Fruit fly (Drosophila melanogaster) whole organism, embryonic: ENCODE data around the gene Pvf2.

Source experiments
- Atf-2 ChIP-seq: fragments of 200-800 bp; sonication (Bioruptor generic); optimal IDR thresholded peaks from 2 replicates; lab custom pipeline; 2016; ENCODE audit warnings: missing biosample characterization, missing genetic modification characterization
- CG10267 ChIP-seq: fragments of 200-800 bp; sonication (Bioruptor generic); optimal IDR thresholded peaks from 2 replicates; lab custom pipeline; 2018; ENCODE audit warnings: missing biosample characterization, mild to moderate bottlenecking, missing genetic modification characterization, moderate library complexity
- CG12659 ChIP-seq: fragments of 200-800 bp; sonication (Bioruptor generic); optimal IDR thresholded peaks from 3 replicates; lab custom pipeline; 2017; ENCODE audit warnings: mild to moderate bottlenecking, missing biosample characterization, missing genetic modification reagents, missing genetic modification characterization
- CG13123 ChIP-seq: fragments of 200-800 bp; sonication (Bioruptor generic); optimal IDR thresholded peaks from 2 replicates; lab custom pipeline; 2016; ENCODE audit warnings: missing biosample characterization, missing genetic modification characterization
- CG13894 ChIP-seq: fragments of 200-800 bp; sonication (Bioruptor generic); optimal IDR thresholded peaks from 3 replicates; lab custom pipeline; 2018; ENCODE audit warnings: missing biosample characterization, mild to moderate bottlenecking, missing genetic modification characterization, moderate library complexity
- CG15479 ChIP-seq: fragments of 200-800 bp; sonication (Bioruptor generic); optimal IDR thresholded peaks from 3 replicates; lab custom pipeline; 2019; ENCODE audit warnings: missing biosample characterization, mild to moderate bottlenecking, missing genetic modification characterization, moderate library complexity
- CG16863 ChIP-seq: fragments of 200-800 bp; sonication (Bioruptor generic); optimal IDR thresholded peaks from 3 replicates; lab custom pipeline; 2016; ENCODE audit warnings: missing biosample characterization, missing genetic modification characterization
- CG17568 ChIP-seq: fragments of 200-800 bp; sonication (Bioruptor generic); optimal IDR thresholded peaks from 2 replicates; lab custom pipeline; 2018; ENCODE audit warnings: missing biosample characterization, mild to moderate bottlenecking, missing genetic modification characterization, moderate library complexity
- CG18619 ChIP-seq: fragments of 200-800 bp; sonication (Bioruptor generic); optimal IDR thresholded peaks from 3 replicates; lab custom pipeline; 2017; ENCODE audit warnings: missing biosample characterization, mild to moderate bottlenecking, missing genetic modification characterization
- CG3065 ChIP-seq: fragments of 200-800 bp; sonication (Bioruptor generic); optimal IDR thresholded peaks from 2 replicates; lab custom pipeline; 2016; ENCODE audit warnings: missing biosample characterization, missing genetic modification characterization
- CG32767 ChIP-seq: fragments of 200-800 bp; sonication (Bioruptor generic); IDR thresholded peaks from 2 replicates; pipeline ENCODE4 v1.3.6; 2022; ENCODE audit warnings: missing biosample characterization, missing genetic modification characterization
- CG3281 ChIP-seq: fragments of 200-800 bp; sonication (Bioruptor generic); optimal IDR thresholded peaks from 3 replicates; lab custom pipeline; 2017; ENCODE audit warnings: missing biosample characterization, mild to moderate bottlenecking, missing genetic modification characterization
- CG3995 ChIP-seq: fragments of 200-800 bp; sonication (Bioruptor generic); optimal IDR thresholded peaks from 3 replicates; lab custom pipeline; 2016; ENCODE audit warnings: missing biosample characterization, missing genetic modification characterization
- CG4854 ChIP-seq: fragments of 200-800 bp; sonication (Bioruptor generic); optimal IDR thresholded peaks from 2 replicates; lab custom pipeline; 2016; ENCODE audit warnings: missing biosample characterization, missing genetic modification characterization, inconsistent platforms
- CG7987 ChIP-seq: fragments of 200-800 bp; sonication (Bioruptor generic); optimal IDR thresholded peaks from 2 replicates; lab custom pipeline; 2018; ENCODE audit warnings: missing biosample characterization, mild to moderate bottlenecking, missing genetic modification characterization, moderate library complexity
- CG8290 ChIP-seq, 3 experiments: fragments of 200-800 bp; sonication (Bioruptor generic); optimal IDR thresholded peaks; 2 replicates each; lab custom pipeline; 2016 to 2019; ENCODE audit warnings: missing biosample characterization in 3 of 3, missing genetic modification characterization in 3 of 3, mild to moderate bottlenecking in 2 of 3, moderate library complexity in 1 of 3
- CG9609 ChIP-seq: fragments of 200-800 bp; sonication (Bioruptor generic); optimal IDR thresholded peaks from 3 replicates; lab custom pipeline; 2016; ENCODE audit warnings: missing biosample characterization, missing genetic modification characterization
- D ChIP-seq, 2 experiments: fragments of 200-800 bp in 1 of 2; fragments of >200 bp in 1 of 2; sonication (Bioruptor generic) in 1 of 2; optimal IDR thresholded peaks; 2 replicates in 1 of 2; 3 replicates in 1 of 2; lab custom pipeline; 2017; ENCODE audit warnings: mild to moderate bottlenecking in 1 of 2, missing biosample characterization in 1 of 2, missing genetic modification characterization in 1 of 2, missing genetic modification reagents in 1 of 2
- D19B ChIP-seq: fragments of 200-800 bp; sonication (Bioruptor generic); optimal IDR thresholded peaks from 2 replicates; lab custom pipeline; 2017; ENCODE audit warnings: missing biosample characterization, mild to moderate bottlenecking, missing genetic modification characterization
- Hr39 ChIP-seq: fragments of >200 bp; optimal IDR thresholded peaks from 2 replicates; lab custom pipeline; 2017
- NK7.1 ChIP-seq: fragments of 200-800 bp; sonication (Bioruptor generic); optimal IDR thresholded peaks from 3 replicates; lab custom pipeline; 2016; ENCODE audit warnings: missing biosample characterization, missing genetic modification characterization
- Neu2 ChIP-seq: fragments of 200-800 bp; sonication (Bioruptor generic); optimal IDR thresholded peaks from 3 replicates; lab custom pipeline; 2016; ENCODE audit warnings: missing biosample characterization, missing genetic modification characterization, borderline replicate concordance
- Oli ChIP-seq: fragments of 200-800 bp; sonication (Bioruptor generic); optimal IDR thresholded peaks from 2 replicates; lab custom pipeline; 2018; ENCODE audit warnings: missing biosample characterization, mild to moderate bottlenecking, missing genetic modification characterization, moderate library complexity
- Sox100B ChIP-seq: fragments of 200-800 bp; sonication (Bioruptor generic); optimal IDR thresholded peaks from 3 replicates; lab custom pipeline; 2018; ENCODE audit warnings: missing biosample characterization, mild to moderate bottlenecking, missing genetic modification characterization
- Sry-δ ChIP-seq: fragments of 200-800 bp; sonication (Bioruptor generic); optimal IDR thresholded peaks from 2 replicates; lab custom pipeline; 2016; ENCODE audit warnings: missing biosample characterization, missing genetic modification characterization
- Xrp1 ChIP-seq: fragments of 200-800 bp; sonication (Bioruptor generic); IDR thresholded peaks from 2 replicates; pipeline ENCODE4 v1.3.6; 2022; ENCODE audit warnings: missing biosample characterization, missing genetic modification characterization
- az2 ChIP-seq: fragments of 200-800 bp; sonication (Bioruptor generic); optimal IDR thresholded peaks from 3 replicates; lab custom pipeline; 2016; ENCODE audit warnings: missing biosample characterization, missing genetic modification characterization
- corto ChIP-seq: fragments of 200-800 bp; sonication (Bioruptor generic); optimal IDR thresholded peaks from 2 replicates; lab custom pipeline; 2016; ENCODE audit warnings: missing biosample characterization, mild to moderate bottlenecking, missing genetic modification characterization, moderate library complexity
- crc ChIP-seq: fragments of 200-800 bp; sonication (Bioruptor generic); optimal IDR thresholded peaks from 2 replicates; lab custom pipeline; 2016; ENCODE audit warnings: missing biosample characterization, missing genetic modification characterization
- croc ChIP-seq: fragments of 200-800 bp; sonication (Bioruptor generic); conservative IDR thresholded peaks from 3 replicates; pipeline ENCODE4 v1.3.6; 2022; ENCODE audit warnings: missing biosample characterization, missing genetic modification characterization
- dimm ChIP-seq: fragments of 200-800 bp; sonication (Bioruptor generic); IDR thresholded peaks from 2 replicates; pipeline ENCODE4 v1.3.6; 2022; ENCODE audit warnings: missing biosample characterization, missing genetic modification characterization
- disco-r ChIP-seq: fragments of 200-800 bp; sonication (Bioruptor generic); optimal IDR thresholded peaks from 2 replicates; lab custom pipeline; 2016; ENCODE audit warnings: missing biosample characterization, missing genetic modification characterization
- dysf ChIP-seq: fragments of 200-800 bp; sonication (Bioruptor generic); IDR thresholded peaks from 3 replicates; pipeline ENCODE4 v1.3.6; 2022; ENCODE audit warnings: missing biosample characterization, missing genetic modification characterization
- fd64A ChIP-seq: fragments of 200-800 bp; sonication (Bioruptor generic); optimal IDR thresholded peaks from 3 replicates; lab custom pipeline; 2018; ENCODE audit warnings: missing biosample characterization, mild to moderate bottlenecking, missing genetic modification characterization
- h ChIP-seq: fragments of >200 bp; optimal IDR thresholded peaks from 2 replicates; lab custom pipeline; 2017
- ind ChIP-seq: fragments of 200-800 bp; sonication (Bioruptor generic); optimal IDR thresholded peaks from 3 replicates; lab custom pipeline; 2016; ENCODE audit warnings: missing biosample characterization, missing genetic modification characterization
- klu ChIP-seq: fragments of 200-800 bp; sonication (Bioruptor generic); IDR thresholded peaks from 2 replicates; pipeline ENCODE4 v1.3.6; 2022; ENCODE audit warnings: missing biosample characterization, missing genetic modification characterization
- knrl ChIP-seq: fragments of 200-800 bp; sonication (Bioruptor generic); IDR thresholded peaks from 3 replicates; pipeline ENCODE4 v1.3.6; 2022; ENCODE audit warnings: missing biosample characterization, missing genetic modification characterization; ENCODE audit not compliant: partially characterized antibody
- mirr ChIP-seq: fragments of 200-800 bp; sonication (Bioruptor generic); optimal IDR thresholded peaks from 3 replicates; lab custom pipeline; 2018; ENCODE audit warnings: missing biosample characterization, mild to moderate bottlenecking, missing genetic modification characterization
- nerfin-1 ChIP-seq: fragments of 200-800 bp; sonication (Bioruptor generic); optimal IDR thresholded peaks from 3 replicates; lab custom pipeline; 2019; ENCODE audit warnings: missing biosample characterization, mild to moderate bottlenecking, missing genetic modification characterization, moderate library complexity
- nom ChIP-seq: fragments of 200-800 bp; sonication (Bioruptor generic); optimal IDR thresholded peaks from 2 replicates; lab custom pipeline; 2017; ENCODE audit warnings: missing biosample characterization, missing genetic modification characterization, mild to moderate bottlenecking, moderate library complexity, missing genetic modification reagents
- pb ChIP-seq: fragments of 200-800 bp; sonication (Bioruptor generic); optimal IDR thresholded peaks from 3 replicates; lab custom pipeline; 2016; ENCODE audit warnings: missing biosample characterization, missing genetic modification characterization
- pnt ChIP-seq: fragments of 200-800 bp; sonication (Bioruptor generic); optimal IDR thresholded peaks from 3 replicates; lab custom pipeline; 2016; ENCODE audit warnings: missing biosample characterization, missing genetic modification characterization
- pros ChIP-seq: fragments of 200-800 bp; sonication (Bioruptor generic); optimal IDR thresholded peaks from 3 replicates; lab custom pipeline; 2019; ENCODE audit warnings: missing biosample characterization, mild to moderate bottlenecking, missing genetic modification characterization, moderate library complexity
- ro ChIP-seq: fragments of 200-800 bp; sonication (Bioruptor generic); IDR thresholded peaks from 2 replicates; pipeline ENCODE4 v1.3.6; 2022; ENCODE audit warnings: missing biosample characterization, missing genetic modification characterization
- sim ChIP-seq: fragments of 200-800 bp; sonication (Bioruptor generic); IDR thresholded peaks from 2 replicates; pipeline ENCODE4 v1.3.6; 2022; ENCODE audit warnings: missing biosample characterization, missing genetic modification characterization
- slou ChIP-seq: fragments of 200-800 bp; sonication (Bioruptor generic); optimal IDR thresholded peaks from 3 replicates; lab custom pipeline; 2016; ENCODE audit warnings: missing biosample characterization, missing genetic modification characterization
- sqz ChIP-seq: fragments of 200-800 bp; sonication (Bioruptor generic); optimal IDR thresholded peaks from 3 replicates; lab custom pipeline; 2018; ENCODE audit warnings: missing biosample characterization, mild to moderate bottlenecking, missing genetic modification characterization
- tup ChIP-seq: fragments of 200-800 bp; sonication (Bioruptor generic); optimal IDR thresholded peaks from 2 replicates; lab custom pipeline; 2016; ENCODE audit warnings: missing biosample characterization, mild to moderate bottlenecking, missing genetic modification characterization, moderate library complexity
- unc-4 ChIP-seq: fragments of 200-800 bp; sonication (Bioruptor generic); IDR thresholded peaks from 2 replicates; pipeline ENCODE4 v1.3.6; 2022; ENCODE audit warnings: missing biosample characterization, missing genetic modification characterization; ENCODE audit not compliant: partially characterized antibody
- yki ChIP-seq: fragments of >200 bp; optimal IDR thresholded peaks from 3 replicates; lab custom pipeline; 2018

Gene Pvf2

DNA sequence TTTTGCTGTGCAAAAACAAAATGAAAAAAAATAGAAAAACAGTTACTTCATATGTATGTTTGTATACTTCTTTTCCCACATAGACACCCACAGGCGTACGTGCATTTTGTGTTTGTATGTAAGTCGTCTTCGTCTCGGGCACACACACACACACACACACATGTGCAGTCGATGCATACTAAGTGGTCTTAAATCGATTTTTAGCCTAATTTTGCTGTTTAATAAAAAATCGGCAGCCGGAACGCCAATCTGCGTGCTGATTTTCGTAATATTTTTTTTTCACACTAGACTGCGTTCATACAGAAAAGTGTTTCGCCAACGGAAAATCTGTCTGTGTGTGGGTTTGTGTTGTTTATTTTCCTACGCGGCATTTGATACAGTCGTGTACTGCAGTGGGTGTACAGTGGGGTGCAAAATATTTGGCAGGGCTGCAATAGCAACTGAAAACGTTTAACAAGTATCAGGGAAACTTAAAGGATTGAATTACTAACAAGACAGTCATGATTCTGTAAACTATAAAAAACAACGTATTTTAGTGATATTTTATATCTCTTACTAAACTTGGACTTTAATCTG, 51.2 kb downstream of the Pvf2 start (continued):
- TF ChIP-seq mirr (peak; percentile 15), Atf-2 (GFP tag; lab: Kevin White, UChicago) (no peak), CG13894 (tag; lab: Kevin White, UChicago) (no peak), dysf (GFP tag; lab: Robert Waterston, UW) (no peak), D19B (GFP tag; lab: Kevin White, UChicago) (no peak), sqz (GFP tag; lab: Kevin White, UChicago) (peak; percentile 50), NK7.1 (GFP tag; lab: Kevin White, UChicago) (no peak), CG3281 (GFP tag; lab: Kevin White, UChicago) (peak; percentile 18), slou (GFP tag; lab: Kevin White, UChicago) (no peak), az2 (GFP tag; lab: Kevin White, UChicago) (peak; percentile 43), dimm (GFP tag; lab: Robert Waterston, UW) (no peak), h (lab: Kevin White, UChicago) (no peak), croc (no peak), CG7987 (GFP tag; lab: Kevin White, UChicago) (peak; percentile 12), nerfin-1 (no peak), unc-4 (no peak), CG3065 (GFP tag; lab: Kevin White, UChicago) (no peak), corto (no peak), tup (GFP tag; lab: Kevin White, UChicago) (no peak), Neu2 (GFP tag; lab: Kevin White, UChicago) (no peak), CG17568 (GFP tag; lab: Kevin White, UChicago) (peak; percentile 8), sim (GFP tag; lab: Robert Waterston, UW) (0 out of 2 replicates have a peak, but pooled peaks have one; percentile 19), D (optimal IDR thresholded peaks at IDR 0.05; lab: Kevin White, UChicago) (no peak), D (GFP tag; optimal IDR thresholded peaks at IDR 0.05; lab: Kevin White, UChicago) (no peak), disco-r (GFP tag; lab: Kevin White, UChicago) (no peak), CG9609 (no peak), Xrp1 (GFP tag; lab: Robert Waterston, UW) (peak; percentile 61), Hr39 (lab: Kevin White, UChicago) (no peak), CG16863 (GFP tag; lab: Kevin White, UChicago) (peak; percentile 15), crc (GFP tag; lab: Kevin White, UChicago) (peak; percentile 31), pb (GFP tag; lab: Kevin White, UChicago) (peak; percentile 33), ind (GFP tag; lab: Kevin White, UChicago) (peak; percentile 9), nom (GFP tag; lab: Kevin White, UChicago) (peak; percentile 73), CG8290 (GFP tag; optimal IDR thresholded peaks at IDR 0.05; lab: Kevin White, UChicago) (no peak), CG8290 (tag; optimal IDR thresholded peaks at IDR 0.05; lab: Kevin White, UChicago) (peak in 1 of 2 experiments; percentile 81), ro (GFP tag; lab: Robert Waterston, UW) (no peak), CG18619 (GFP tag; lab: Kevin White, UChicago) (no peak), pnt (GFP tag; lab: Kevin White, UChicago) (no peak), CG15479 (GFP tag; lab: Kevin White, UChicago) (no peak), CG3995 (GFP tag; lab: Kevin White, UChicago) (no peak), Sox100B (GFP tag; lab: Kevin White, UChicago) (no peak), fd64A (GFP tag; lab: Kevin White, UChicago) (peak; percentile 4), yki (lab: Kevin White, UChicago) (no peak), CG10267 (tag; lab: Kevin White, UChicago) (no peak), klu (GFP tag; lab: Robert Waterston, UW) (no peak), CG4854 (GFP tag; lab: Kevin White, UChicago) (no peak), Oli (tag; lab: Kevin White, UChicago) (no peak), CG13123 (GFP tag; lab: Kevin White, UChicago) (peak; percentile 1), knrl (GFP tag; lab: Robert Waterston, UW) (no peak), CG12659 (GFP tag; lab: Kevin White, UChicago) (peak; percentile 18), pros (GFP tag; lab: Kevin White, UChicago) (peak; percentile 19), CG32767 (GFP tag; lab: Robert Waterston, UW) (no peak), Sry-δ (no peak)
